Fruit fly (Drosophila melanogaster) whole organism, prepupa: ENCODE results near the gene CG9257.

Source experiments
- Blimp-1 ChIP-seq: fragments of 200-800 bp; sonication (Bioruptor generic); optimal IDR thresholded peaks from 3 replicates; lab custom pipeline; 2017; ENCODE audit warnings: missing biosample characterization, missing genetic modification characterization, mild to moderate bottlenecking, moderate library complexity, missing genetic modification reagents
- CG10631 ChIP-seq: fragments of 200-800 bp; sonication (Bioruptor generic); optimal IDR thresholded peaks from 2 replicates; lab custom pipeline; 2016; ENCODE audit warnings: missing biosample characterization, missing genetic modification characterization
- CG11294 ChIP-seq: fragments of 200-800 bp; sonication (Bioruptor generic); IDR thresholded peaks from 2 replicates; pipeline ENCODE4 v1.3.6; 2022; ENCODE audit warnings: missing biosample characterization, missing genetic modification characterization
- CG11762 ChIP-seq: fragments of 200-800 bp; sonication (Bioruptor generic); optimal IDR thresholded peaks from 3 replicates; lab custom pipeline; 2016; ENCODE audit warnings: missing biosample characterization, missing genetic modification characterization; ENCODE audit not compliant: insufficient read depth
- CG11902 ChIP-seq: fragments of 200-800 bp; sonication (Bioruptor generic); optimal IDR thresholded peaks from 3 replicates; lab custom pipeline; 2016; ENCODE audit warnings: missing biosample characterization, missing genetic modification characterization
- CG15336 ChIP-seq: fragments of 200-800 bp; sonication (Bioruptor generic); IDR thresholded peaks from 2 replicates; pipeline ENCODE4 v1.3.6; 2022; ENCODE audit warnings: missing biosample characterization, missing genetic modification characterization
- CG1621 ChIP-seq: fragments of 200-800 bp; sonication (Bioruptor generic); optimal IDR thresholded peaks from 3 replicates; lab custom pipeline; 2018; ENCODE audit warnings: missing biosample characterization, mild to moderate bottlenecking, missing genetic modification characterization
- CG3032 ChIP-seq: fragments of 200-800 bp; optimal IDR thresholded peaks from 2 replicates; lab custom pipeline; 2019; ENCODE audit warnings: missing biosample characterization, mild to moderate bottlenecking, missing genetic modification characterization, moderate library complexity
- CG34406 ChIP-seq: fragments of 200-800 bp; sonication (Bioruptor generic); optimal IDR thresholded peaks from 3 replicates; lab custom pipeline; 2016; ENCODE audit warnings: missing biosample characterization, missing genetic modification characterization
- CG6163 ChIP-seq: fragments of 200-800 bp; sonication (Bioruptor generic); IDR thresholded peaks from 3 replicates; pipeline ENCODE4 v1.3.6; 2022; ENCODE audit warnings: missing biosample characterization, missing genetic modification characterization
- CG6276 ChIP-seq: fragments of 200-800 bp; sonication (Bioruptor generic); optimal IDR thresholded peaks from 2 replicates; lab custom pipeline; 2017; ENCODE audit warnings: missing biosample characterization, mild to moderate bottlenecking, missing genetic modification characterization
- CG6808 ChIP-seq: fragments of 200-800 bp; sonication (Bioruptor generic); optimal IDR thresholded peaks from 3 replicates; lab custom pipeline; 2017; ENCODE audit warnings: missing biosample characterization, missing genetic modification characterization, mild to moderate bottlenecking, moderate library complexity, missing genetic modification reagents
- CG8119 ChIP-seq: fragments of 200-800 bp; sonication (Bioruptor generic); IDR thresholded peaks from 3 replicates; pipeline ENCODE4 v1.3.6; 2022; ENCODE audit warnings: missing biosample characterization, missing genetic modification characterization
- CG8319 ChIP-seq: fragments of 200-800 bp; sonication (Bioruptor generic); optimal IDR thresholded peaks from 3 replicates; lab custom pipeline; 2016; ENCODE audit warnings: missing biosample characterization, missing genetic modification characterization
- Eip75B ChIP-seq: fragments of 200-800 bp; sonication (Bioruptor generic); optimal IDR thresholded peaks from 3 replicates; lab custom pipeline; 2016; ENCODE audit warnings: missing biosample characterization, missing genetic modification characterization
- Eip78C ChIP-seq: fragments of 200-800 bp; sonication (Bioruptor generic); peaks from one replicate; lab custom pipeline; 2016; ENCODE audit warnings: missing biosample characterization, missing genetic modification characterization
- Ets21C ChIP-seq: fragments of 200-800 bp; sonication (Bioruptor generic); optimal IDR thresholded peaks from 3 replicates; lab custom pipeline; 2016; ENCODE audit warnings: missing biosample characterization, missing genetic modification characterization
- Hr38 ChIP-seq: sonication (Bioruptor generic); optimal IDR thresholded peaks from 2 replicates; lab custom pipeline; 2016; ENCODE audit warnings: missing biosample characterization, missing genetic modification characterization
- Hr4 ChIP-seq: fragments of 200-800 bp; sonication (Bioruptor generic); optimal IDR thresholded peaks from 3 replicates; lab custom pipeline; 2016; ENCODE audit warnings: missing biosample characterization, missing genetic modification characterization
- Sox102F ChIP-seq: fragments of 200-800 bp; sonication (Bioruptor generic); optimal IDR thresholded peaks from 2 replicates; lab custom pipeline; 2016; ENCODE audit warnings: missing biosample characterization, mild to moderate bottlenecking, missing genetic modification characterization
- Sox14 ChIP-seq: fragments of 200-800 bp; sonication (Bioruptor generic); optimal IDR thresholded peaks from 3 replicates; lab custom pipeline; 2016; ENCODE audit warnings: missing biosample characterization, missing genetic modification characterization
- achi ChIP-seq: fragments of 200-800 bp; sonication (Bioruptor generic); optimal IDR thresholded peaks from 3 replicates; lab custom pipeline; 2016; ENCODE audit warnings: missing biosample characterization, missing genetic modification characterization
- cyc ChIP-seq: fragments of 200-800 bp; sonication (Bioruptor generic); optimal IDR thresholded peaks from 3 replicates; lab custom pipeline; 2016; ENCODE audit warnings: missing biosample characterization, missing genetic modification characterization
- fd59A ChIP-seq: fragments of 200-800 bp; sonication (Bioruptor generic); optimal IDR thresholded peaks from 2 replicates; lab custom pipeline; 2017; ENCODE audit warnings: missing biosample characterization, mild to moderate bottlenecking, missing genetic modification characterization, missing genetic modification reagents
- fkh ChIP-seq: fragments of 200-800 bp; sonication (Bioruptor generic); optimal IDR thresholded peaks from 3 replicates; lab custom pipeline; 2017; ENCODE audit warnings: missing biosample characterization, mild to moderate bottlenecking, missing genetic modification characterization, moderate library complexity
- net ChIP-seq: fragments of 200-800 bp; sonication (Bioruptor generic); optimal IDR thresholded peaks from 3 replicates; lab custom pipeline; 2016; ENCODE audit warnings: missing biosample characterization, missing genetic modification characterization
- salr ChIP-seq, 2 experiments: fragments of 200-800 bp; sonication (Bioruptor generic); optimal IDR thresholded peaks; 3 replicates each; lab custom pipeline; 2016 to 2018; ENCODE audit warnings: missing biosample characterization in 2 of 2, missing genetic modification characterization in 2 of 2, mild to moderate bottlenecking in 1 of 2
- spab ChIP-seq: fragments of 200-800 bp; sonication (Bioruptor generic); optimal IDR thresholded peaks from 2 replicates; lab custom pipeline; 2017; ENCODE audit warnings: missing biosample characterization, mild to moderate bottlenecking, missing genetic modification characterization, missing genetic modification reagents
- svp ChIP-seq: fragments of 200-800 bp; sonication (Bioruptor generic); peaks from one replicate; lab custom pipeline; 2016; ENCODE audit warnings: missing biosample characterization, missing genetic modification characterization
- topi ChIP-seq: fragments of 200-800 bp; sonication (Bioruptor generic); optimal IDR thresholded peaks from 3 replicates; lab custom pipeline; 2016; ENCODE audit warnings: missing biosample characterization, missing genetic modification characterization
- vri ChIP-seq: fragments of 200-800 bp; sonication (Bioruptor generic); optimal IDR thresholded peaks from 3 replicates; lab custom pipeline; 2016; ENCODE audit warnings: missing biosample characterization, mild to moderate bottlenecking, missing genetic modification characterization

Gene CG9257

dm6 chr2L:21075105-21075504 is 27.4 kb upstream of the CG9257 start, which contains the start of gene tadr:
tadr (plus strand) TSS chr2L:21075405.
- TF ChIP-seq CG11762 (GFP tag; lab: Kevin White, UChicago) (no peak), CG8119 (GFP tag; lab: Robert Waterston, UW) (no peak), CG6163 (GFP tag; lab: Robert Waterston, UW) (0 out of 3 replicates have a peak, but pooled peaks have one; percentile 18), achi (GFP tag; lab: Kevin White, UChicago) (no peak), Hr4 (GFP tag; lab: Kevin White, UChicago) (no peak), CG11902 (GFP tag; lab: Kevin White, UChicago) (no peak), Eip78C (GFP tag; lab: Kevin White, UChicago) (no peak)

dm6 chr2L:21077849-21078248 is 24.7 kb upstream of the CG9257 start:
- TF ChIP-seq topi (GFP tag; lab: Kevin White, UChicago) (no peak), svp (GFP tag; lab: Kevin White, UChicago) (peak; percentile 44)

DNA sequence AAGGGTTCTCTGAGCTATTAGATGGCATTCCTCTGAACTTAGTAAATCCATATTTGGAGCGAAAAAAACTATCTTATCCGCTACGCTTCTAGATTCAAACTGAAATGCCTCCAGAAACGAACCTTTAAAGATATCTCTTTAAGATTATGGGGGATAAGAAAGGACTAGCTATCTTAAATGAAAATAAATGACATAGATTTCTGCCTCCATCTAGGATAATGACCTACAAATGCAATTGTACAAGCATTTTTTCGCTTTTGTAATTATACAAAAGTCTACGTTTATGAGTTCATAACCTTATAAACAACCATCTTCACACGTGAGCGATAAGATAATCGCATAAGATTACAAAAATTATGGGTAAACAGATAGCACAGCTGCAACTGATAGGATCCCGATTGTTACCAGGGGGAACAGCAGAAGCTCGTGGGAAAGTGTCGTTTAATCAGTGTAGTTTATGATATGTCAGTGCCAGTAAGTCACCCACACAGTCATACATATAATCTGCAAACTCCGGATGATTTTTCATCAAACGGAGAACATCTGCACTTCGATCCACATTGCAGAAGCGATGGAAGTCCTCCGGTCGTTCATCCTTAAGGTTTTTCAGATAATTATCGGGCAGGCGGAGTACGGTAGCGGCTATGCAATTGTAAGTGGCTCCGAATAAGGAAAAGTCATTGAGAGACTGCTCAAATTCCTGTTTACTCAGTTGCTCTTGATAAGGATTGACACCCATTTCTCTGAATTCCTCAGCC is 19.9 kb upstream of the CG9257 start, which contains the start of gene CG33511:
TSS of gene CG33511 (minus strand) at position 51 of the 758 bp plus-strand sequence.
- TF ChIP-seq vri (GFP tag; lab: Kevin White, UChicago), result peak; percentile 43
- TF ChIP-seq CG6276 (GFP tag; lab: Kevin White, UChicago), result no peak
- TF ChIP-seq fkh, result peak; percentile 16
- peak; percentile 88 for TF ChIP-seq svp (GFP tag; lab: Kevin White, UChicago)
- no peak for TF ChIP-seq spab (GFP tag; lab: Kevin White, UChicago)
- TF ChIP-seq, all 60 proteins: peak for 3

dm6 chr2L:21084268-21084667 is 18.3 kb upstream of the CG9257 start, which contains the start of gene CG33510:
CG33510 (minus strand) TSS chr2L:21084326.
- TF ChIP-seq Ets21C (GFP tag; lab: Kevin White, UChicago) (no peak), CG34406 (no peak), CG15336 (no peak), Blimp-1 (no peak), CG3032 (no peak), Eip75B (GFP tag; lab: Kevin White, UChicago) (no peak), fd59A (GFP tag; lab: Kevin White, UChicago) (no peak), Eip78C (GFP tag; lab: Kevin White, UChicago) (no peak), Sox102F (GFP tag; lab: Kevin White, UChicago) (no peak), CG11294 (GFP tag; lab: Robert Waterston, UW) (no peak)

- TF ChIP-seq cyc (GFP tag; lab: Kevin White, UChicago), result no peak
- TF ChIP-seq Hr38, result no peak
- no peak for TF ChIP-seq CG10631 (GFP tag; lab: Kevin White, UChicago)
- no peak for TF ChIP-seq Sox14 (GFP tag; lab: Kevin White, UChicago)
- TF ChIP-seq CG8319 (GFP tag; lab: Kevin White, UChicago), result no peak
- no peak for TF ChIP-seq CG6808 (GFP tag; lab: Kevin White, UChicago)
- TF ChIP-seq net (GFP tag; lab: Kevin White, UChicago), result no peak
- no peak for TF ChIP-seq salr (GFP tag; optimal IDR thresholded peaks at IDR 0.05; lab: Kevin White, UChicago)
- no peak for TF ChIP-seq Blimp-1
- no peak for TF ChIP-seq CG1621 (tag; lab: Kevin White, UChicago)
- TF ChIP-seq, all 60 proteins: peak for 0
These were observed 16.1 kb upstream of the CG9257 start, which contains the start of gene CG33509 for dm6 chr2L:21086406-21086805. CG33509 (minus strand) TSS chr2L:21086506.
